Fruit fly (Drosophila melanogaster) whole organism, prepupa: Measurements from ENCODE around the gene Reg-2.

Experiments used
- Blimp-1 ChIP-seq: fragments of 200-800 bp; sonication (Bioruptor generic); optimal IDR thresholded peaks from 3 replicates; lab custom pipeline; 2017; ENCODE audit warnings: missing biosample characterization, missing genetic modification characterization, mild to moderate bottlenecking, moderate library complexity, missing genetic modification reagents
- CG10669 ChIP-seq: fragments of 200-800 bp; sonication (Bioruptor generic); optimal IDR thresholded peaks from 3 replicates; lab custom pipeline; 2018; ENCODE audit warnings: missing biosample characterization, mild to moderate bottlenecking, missing genetic modification characterization, moderate library complexity
- CG11762 ChIP-seq: fragments of 200-800 bp; sonication (Bioruptor generic); optimal IDR thresholded peaks from 3 replicates; lab custom pipeline; 2016; ENCODE audit warnings: missing biosample characterization, missing genetic modification characterization; ENCODE audit not compliant: insufficient read depth
- CG11902 ChIP-seq: fragments of 200-800 bp; sonication (Bioruptor generic); optimal IDR thresholded peaks from 3 replicates; lab custom pipeline; 2016; ENCODE audit warnings: missing biosample characterization, missing genetic modification characterization
- CG15336 ChIP-seq: fragments of 200-800 bp; sonication (Bioruptor generic); IDR thresholded peaks from 2 replicates; pipeline ENCODE4 v1.3.6; 2022; ENCODE audit warnings: missing biosample characterization, missing genetic modification characterization
- CG1621 ChIP-seq: fragments of 200-800 bp; sonication (Bioruptor generic); optimal IDR thresholded peaks from 3 replicates; lab custom pipeline; 2018; ENCODE audit warnings: missing biosample characterization, mild to moderate bottlenecking, missing genetic modification characterization
- CG3032 ChIP-seq: fragments of 200-800 bp; optimal IDR thresholded peaks from 2 replicates; lab custom pipeline; 2019; ENCODE audit warnings: missing biosample characterization, mild to moderate bottlenecking, missing genetic modification characterization, moderate library complexity
- CG31627 ChIP-seq: fragments of 200-800 bp; sonication (Bioruptor generic); optimal IDR thresholded peaks from 3 replicates; lab custom pipeline; 2016; ENCODE audit warnings: missing biosample characterization, missing genetic modification characterization
- CG32006 ChIP-seq: fragments of 200-800 bp; sonication (Bioruptor generic); optimal IDR thresholded peaks from 3 replicates; lab custom pipeline; 2017; ENCODE audit warnings: missing biosample characterization, mild to moderate bottlenecking, missing genetic modification characterization
- CG34406 ChIP-seq: fragments of 200-800 bp; sonication (Bioruptor generic); optimal IDR thresholded peaks from 3 replicates; lab custom pipeline; 2016; ENCODE audit warnings: missing biosample characterization, missing genetic modification characterization
- CG3919 ChIP-seq: fragments of 200-800 bp; sonication (Bioruptor generic); optimal IDR thresholded peaks from 3 replicates; lab custom pipeline; 2016; ENCODE audit warnings: missing biosample characterization, missing genetic modification characterization
- CG4318 ChIP-seq: fragments of 200-800 bp; sonication (Bioruptor generic); optimal IDR thresholded peaks from 3 replicates; lab custom pipeline; 2017; ENCODE audit warnings: missing biosample characterization, mild to moderate bottlenecking, missing genetic modification characterization
- CG6163 ChIP-seq: fragments of 200-800 bp; sonication (Bioruptor generic); IDR thresholded peaks from 3 replicates; pipeline ENCODE4 v1.3.6; 2022; ENCODE audit warnings: missing biosample characterization, missing genetic modification characterization
- CG6276 ChIP-seq: fragments of 200-800 bp; sonication (Bioruptor generic); optimal IDR thresholded peaks from 2 replicates; lab custom pipeline; 2017; ENCODE audit warnings: missing biosample characterization, mild to moderate bottlenecking, missing genetic modification characterization
- CG6792 ChIP-seq: fragments of 200-800 bp; sonication (Bioruptor generic); optimal IDR thresholded peaks from 3 replicates; lab custom pipeline; 2016; ENCODE audit warnings: missing biosample characterization, missing genetic modification characterization
- CG6808 ChIP-seq: fragments of 200-800 bp; sonication (Bioruptor generic); optimal IDR thresholded peaks from 3 replicates; lab custom pipeline; 2017; ENCODE audit warnings: missing biosample characterization, missing genetic modification characterization, mild to moderate bottlenecking, moderate library complexity, missing genetic modification reagents
- CG6854 ChIP-seq: fragments of 200-800 bp; sonication (Bioruptor generic); optimal IDR thresholded peaks from 2 replicates; lab custom pipeline; 2017; ENCODE audit warnings: missing biosample characterization, mild to moderate bottlenecking, missing genetic modification characterization
- CG7368 ChIP-seq: fragments of 200-800 bp; sonication (Bioruptor generic); optimal IDR thresholded peaks from 3 replicates; lab custom pipeline; 2016; ENCODE audit warnings: missing biosample characterization, missing genetic modification characterization
- CG8119 ChIP-seq: fragments of 200-800 bp; sonication (Bioruptor generic); IDR thresholded peaks from 3 replicates; pipeline ENCODE4 v1.3.6; 2022; ENCODE audit warnings: missing biosample characterization, missing genetic modification characterization
- CG8632 ChIP-seq: fragments of 200-800 bp; sonication (Bioruptor generic); optimal IDR thresholded peaks from 3 replicates; lab custom pipeline; 2016; ENCODE audit warnings: missing biosample characterization, missing genetic modification characterization
- CG9139 ChIP-seq: fragments of 200-800 bp; sonication (Bioruptor generic); optimal IDR thresholded peaks from 3 replicates; lab custom pipeline; 2017; ENCODE audit warnings: missing biosample characterization, mild to moderate bottlenecking, missing genetic modification characterization
- Eip75B ChIP-seq: fragments of 200-800 bp; sonication (Bioruptor generic); optimal IDR thresholded peaks from 3 replicates; lab custom pipeline; 2016; ENCODE audit warnings: missing biosample characterization, missing genetic modification characterization
- Eip78C ChIP-seq: fragments of 200-800 bp; sonication (Bioruptor generic); peaks from one replicate; lab custom pipeline; 2016; ENCODE audit warnings: missing biosample characterization, missing genetic modification characterization
- Eip93F ChIP-seq: fragments of 200-800 bp; sonication (Bioruptor generic); optimal IDR thresholded peaks from 2 replicates; lab custom pipeline; 2016; ENCODE audit warnings: missing biosample characterization, mild to moderate bottlenecking, missing genetic modification characterization
- Ets96B ChIP-seq: fragments of 200-800 bp; optimal IDR thresholded peaks from 2 replicates; lab custom pipeline; 2019; ENCODE audit warnings: missing biosample characterization, mild to moderate bottlenecking, missing genetic modification characterization, moderate library complexity
- Gug ChIP-seq: fragments of 200-800 bp; sonication (Bioruptor generic); IDR thresholded peaks from 2 replicates; pipeline ENCODE4 v1.3.6; 2022; ENCODE audit warnings: missing biosample characterization, missing genetic modification characterization
- Hr38 ChIP-seq: sonication (Bioruptor generic); optimal IDR thresholded peaks from 2 replicates; lab custom pipeline; 2016; ENCODE audit warnings: missing biosample characterization, missing genetic modification characterization
- Hr39 ChIP-seq: fragments of 200-800 bp; sonication (Bioruptor generic); optimal IDR thresholded peaks from 2 replicates; lab custom pipeline; 2016; ENCODE audit warnings: missing biosample characterization, missing genetic modification characterization
- Hr4 ChIP-seq: fragments of 200-800 bp; sonication (Bioruptor generic); optimal IDR thresholded peaks from 3 replicates; lab custom pipeline; 2016; ENCODE audit warnings: missing biosample characterization, missing genetic modification characterization
- Lpt ChIP-seq: fragments of 200-800 bp; sonication (Bioruptor generic); optimal IDR thresholded peaks from 3 replicates; lab custom pipeline; 2016; ENCODE audit warnings: missing biosample characterization, missing genetic modification characterization
- Met ChIP-seq: fragments of 200-800 bp; sonication (Bioruptor generic); optimal IDR thresholded peaks from 3 replicates; lab custom pipeline; 2016; ENCODE audit warnings: missing biosample characterization, missing genetic modification characterization
- Smox ChIP-seq: fragments of 200-800 bp; sonication (Bioruptor generic); optimal IDR thresholded peaks from 3 replicates; lab custom pipeline; 2016; ENCODE audit warnings: missing biosample characterization, missing genetic modification characterization
- Sox102F ChIP-seq: fragments of 200-800 bp; sonication (Bioruptor generic); optimal IDR thresholded peaks from 2 replicates; lab custom pipeline; 2016; ENCODE audit warnings: missing biosample characterization, mild to moderate bottlenecking, missing genetic modification characterization
- Sox15 ChIP-seq: fragments of 200-800 bp; sonication (Bioruptor generic); optimal IDR thresholded peaks from 3 replicates; lab custom pipeline; 2016; ENCODE audit warnings: missing biosample characterization, missing genetic modification characterization
- achi ChIP-seq: fragments of 200-800 bp; sonication (Bioruptor generic); optimal IDR thresholded peaks from 3 replicates; lab custom pipeline; 2016; ENCODE audit warnings: missing biosample characterization, missing genetic modification characterization
- acj6 ChIP-seq: fragments of 200-800 bp; sonication (Bioruptor generic); optimal IDR thresholded peaks from 3 replicates; lab custom pipeline; 2016; ENCODE audit warnings: missing biosample characterization, missing genetic modification characterization
- cyc ChIP-seq: fragments of 200-800 bp; sonication (Bioruptor generic); optimal IDR thresholded peaks from 3 replicates; lab custom pipeline; 2016; ENCODE audit warnings: missing biosample characterization, missing genetic modification characterization
- dac ChIP-seq: fragments of 200-800 bp; sonication (Bioruptor generic); optimal IDR thresholded peaks from 2 replicates; lab custom pipeline; 2017; ENCODE audit warnings: missing biosample characterization, mild to moderate bottlenecking, missing genetic modification characterization
- dsx ChIP-seq: fragments of 200-800 bp; optimal IDR thresholded peaks from 3 replicates; lab custom pipeline; 2019; ENCODE audit warnings: missing biosample characterization, mild to moderate bottlenecking, missing genetic modification characterization, moderate library complexity; ENCODE audit not compliant: poor library complexity, severe bottlenecking
- eg ChIP-seq: fragments of 200-800 bp; sonication (Bioruptor generic); IDR thresholded peaks from 3 replicates; pipeline ENCODE4 v1.3.6; 2022; ENCODE audit warnings: missing biosample characterization, missing genetic modification characterization
- fd59A ChIP-seq: fragments of 200-800 bp; sonication (Bioruptor generic); optimal IDR thresholded peaks from 2 replicates; lab custom pipeline; 2017; ENCODE audit warnings: missing biosample characterization, mild to moderate bottlenecking, missing genetic modification characterization, missing genetic modification reagents
- pdm3 ChIP-seq: fragments of 200-800 bp; sonication (Bioruptor generic); optimal IDR thresholded peaks from 3 replicates; lab custom pipeline; 2016; ENCODE audit warnings: missing biosample characterization, missing genetic modification characterization
- salr ChIP-seq, 2 experiments: fragments of 200-800 bp; sonication (Bioruptor generic); optimal IDR thresholded peaks; 3 replicates each; lab custom pipeline; 2016 to 2018; ENCODE audit warnings: missing biosample characterization in 2 of 2, missing genetic modification characterization in 2 of 2, mild to moderate bottlenecking in 1 of 2
- spab ChIP-seq: fragments of 200-800 bp; sonication (Bioruptor generic); optimal IDR thresholded peaks from 2 replicates; lab custom pipeline; 2017; ENCODE audit warnings: missing biosample characterization, mild to moderate bottlenecking, missing genetic modification characterization, missing genetic modification reagents
- ss ChIP-seq, 2 experiments: fragments of 200-800 bp; sonication (Bioruptor generic); optimal IDR thresholded peaks; 2 replicates in 1 of 2; 3 replicates in 1 of 2; lab custom pipeline; 2017 to 2018; ENCODE audit warnings: mild to moderate bottlenecking in 2 of 2, missing biosample characterization in 2 of 2, missing genetic modification characterization in 2 of 2, moderate library complexity in 1 of 2
- svp ChIP-seq: fragments of 200-800 bp; sonication (Bioruptor generic); peaks from one replicate; lab custom pipeline; 2016; ENCODE audit warnings: missing biosample characterization, missing genetic modification characterization
- topi ChIP-seq: fragments of 200-800 bp; sonication (Bioruptor generic); optimal IDR thresholded peaks from 3 replicates; lab custom pipeline; 2016; ENCODE audit warnings: missing biosample characterization, missing genetic modification characterization
- vri ChIP-seq: fragments of 200-800 bp; sonication (Bioruptor generic); optimal IDR thresholded peaks from 3 replicates; lab custom pipeline; 2016; ENCODE audit warnings: missing biosample characterization, mild to moderate bottlenecking, missing genetic modification characterization

Gene Reg-2

DNA sequence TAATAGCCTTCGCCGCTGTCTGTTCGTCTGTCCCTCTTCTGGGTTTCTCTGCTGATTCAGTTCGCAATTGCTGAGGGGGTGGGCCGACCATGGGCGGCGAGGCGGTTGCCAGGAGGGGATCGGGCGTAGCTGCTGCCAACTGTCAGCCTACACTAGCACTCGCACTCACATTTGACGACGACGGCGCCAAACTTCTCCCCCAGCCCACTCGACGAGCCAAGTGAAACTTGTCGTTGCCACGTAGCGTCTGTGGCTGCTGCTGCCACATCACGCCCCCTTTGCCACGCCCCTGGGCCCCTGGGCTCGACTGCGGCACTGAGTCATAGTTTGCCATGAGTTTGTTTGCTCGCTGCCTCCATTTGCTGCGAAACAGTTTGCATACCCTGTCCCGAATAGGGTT lies 49.1 kb downstream of the Reg-2 start (continued):
- TF ChIP-seq Hr39 (GFP tag; lab: Kevin White, UChicago) (peak; percentile 71), dac (GFP tag; lab: Kevin White, UChicago) (peak; percentile 70), Ets96B (peak; percentile 57), spab (peak; percentile 61), topi (peak; percentile 22), CG7368 (GFP tag; lab: Kevin White, UChicago) (peak; percentile 82), Eip75B (peak; percentile 57), CG8632 (GFP tag; lab: Kevin White, UChicago) (peak; percentile 51)
- TF ChIP-seq, all 60 proteins: peak for 51

DNA sequence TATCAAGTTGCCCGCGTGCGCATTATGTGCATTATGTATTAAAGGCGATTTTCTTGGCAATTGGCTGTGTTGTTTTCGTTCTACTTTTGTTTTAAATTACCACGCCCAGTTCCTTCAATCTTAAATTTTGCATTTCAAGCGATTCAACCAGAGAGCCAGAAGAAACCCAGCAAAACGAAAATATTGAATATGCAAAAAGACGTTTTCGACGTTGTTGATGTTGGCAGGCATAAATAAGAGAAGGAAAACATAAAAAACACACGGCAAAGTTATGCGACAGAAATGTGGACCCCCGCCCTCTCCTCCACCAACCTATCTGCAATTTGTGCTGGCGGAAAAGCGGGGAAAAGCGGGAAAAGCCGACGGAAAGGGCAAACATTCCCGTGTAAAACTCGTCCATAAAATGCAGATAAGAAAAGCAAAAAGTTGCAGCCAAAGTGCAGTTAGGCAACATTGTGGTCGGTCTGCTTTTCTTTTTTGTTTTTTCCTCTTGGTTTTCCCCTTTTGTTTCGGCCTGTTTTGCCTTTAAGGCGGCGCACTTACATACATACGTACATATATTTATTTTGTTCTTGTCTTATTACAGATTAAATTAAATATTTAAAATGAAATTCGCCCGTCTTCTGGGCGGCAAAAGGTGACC lies 50.4 kb downstream of the Reg-2 start:
- peak; percentile 37 for TF ChIP-seq CG6276 (GFP tag; lab: Kevin White, UChicago)
- no peak for TF ChIP-seq pdm3 (GFP tag; lab: Kevin White, UChicago)
- no peak for TF ChIP-seq Hr4 (GFP tag; lab: Kevin White, UChicago)
- TF ChIP-seq CG3919 (GFP tag; lab: Kevin White, UChicago), result no peak
- TF ChIP-seq dsx (GFP tag; lab: Kevin White, UChicago), result peak; percentile 70
- no peak for TF ChIP-seq dac (GFP tag; lab: Kevin White, UChicago)
- TF ChIP-seq CG32006 (GFP tag; lab: Kevin White, UChicago), result no peak
- no peak for TF ChIP-seq CG3032 (tag; lab: Kevin White, UChicago)
- TF ChIP-seq svp (GFP tag; lab: Kevin White, UChicago), result peak; percentile 48
- no peak for TF ChIP-seq CG7368 (GFP tag; lab: Kevin White, UChicago)
- no peak for TF ChIP-seq CG6808 (GFP tag; lab: Kevin White, UChicago)
- peak; percentile 33; the same call in 1 of the 2 replicates for TF ChIP-seq CG15336 (GFP tag; lab: Robert Waterston, UW)
- TF ChIP-seq CG11762 (GFP tag; lab: Kevin White, UChicago), result no peak
- no peak for TF ChIP-seq vri (GFP tag; lab: Kevin White, UChicago)
- no peak for TF ChIP-seq CG34406 (GFP tag; lab: Kevin White, UChicago)
- no peak for TF ChIP-seq CG11902 (GFP tag; lab: Kevin White, UChicago)
- TF ChIP-seq achi (GFP tag; lab: Kevin White, UChicago), result no peak
- TF ChIP-seq CG6163 (GFP tag; lab: Robert Waterston, UW), result no peak; the same call in 2 of the 3 replicates
- TF ChIP-seq fd59A (GFP tag; lab: Kevin White, UChicago), result no peak
- no peak for TF ChIP-seq cyc (GFP tag; lab: Kevin White, UChicago)
- TF ChIP-seq CG6854 (GFP tag; lab: Kevin White, UChicago), result no peak
- TF ChIP-seq Hr39 (GFP tag; lab: Kevin White, UChicago), result no peak
- TF ChIP-seq spab, result no peak
- TF ChIP-seq Hr38 (GFP tag; lab: Kevin White, UChicago), result no peak
- TF ChIP-seq Eip75B, result no peak
- TF ChIP-seq Ets96B, result no peak
- no peak for TF ChIP-seq Met (GFP tag; lab: Kevin White, UChicago)
- no peak for TF ChIP-seq CG9139 (GFP tag; lab: Kevin White, UChicago)
- TF ChIP-seq CG1621 (tag; lab: Kevin White, UChicago), result no peak
- no peak for TF ChIP-seq Smox (GFP tag; lab: Kevin White, UChicago)
- TF ChIP-seq ss (GFP tag; optimal IDR thresholded peaks at IDR 0.05; lab: Kevin White, UChicago), result no peak
- no peak for TF ChIP-seq CG4318 (GFP tag; lab: Kevin White, UChicago)
- no peak for TF ChIP-seq acj6
- peak; percentile 19; the same call in 1 of the 3 replicates for TF ChIP-seq eg
- TF ChIP-seq salr (GFP tag; optimal IDR thresholded peaks at IDR 0.05; lab: Kevin White, UChicago), result no peak
- no peak for TF ChIP-seq Sox15
- no peak for TF ChIP-seq CG8632 (GFP tag; lab: Kevin White, UChicago)
- no peak for TF ChIP-seq Lpt (GFP tag; lab: Kevin White, UChicago)
- no peak for TF ChIP-seq Sox102F (GFP tag; lab: Kevin White, UChicago)
- TF ChIP-seq Eip78C (GFP tag; lab: Kevin White, UChicago), result peak; percentile 54
- TF ChIP-seq CG8119 (GFP tag; lab: Robert Waterston, UW), result peak; percentile 32; the same call in 1 of the 3 replicates
- TF ChIP-seq CG10669 (GFP tag; lab: Kevin White, UChicago), result no peak
- TF ChIP-seq Blimp-1 (GFP tag; lab: Kevin White, UChicago), result no peak
- TF ChIP-seq topi, result no peak
- TF ChIP-seq Eip93F (GFP tag; lab: Kevin White, UChicago), result no peak
- TF ChIP-seq CG6792 (GFP tag; lab: Kevin White, UChicago), result no peak
- TF ChIP-seq Gug (GFP tag; lab: Robert Waterston, UW), result no peak
- TF ChIP-seq CG31627 (GFP tag; lab: Kevin White, UChicago), result no peak
